Worm (Caenorhabditis elegans) whole organism, late embryonic: ENCODE results near the gene sptl-1.

Experiments
- C08G9.2 ChIP-seq: sonication (generic microtip); optimal IDR thresholded peaks from 2 replicates; lab custom pipeline; 2016; ENCODE audit warnings: mild to moderate bottlenecking, missing genetic modification characterization, moderate library complexity, missing compliant biosample characterization
- C38D4.7 ChIP-seq: fragments of 200-800 bp; sonication (Bioruptor generic); optimal IDR thresholded peaks from 2 replicates; lab custom pipeline; 2018; ENCODE audit warnings: mild to moderate bottlenecking, missing genetic modification characterization, moderate library complexity, missing compliant biosample characterization
- F13H6.1 ChIP-seq: sonication (generic microtip); optimal IDR thresholded peaks from 2 replicates; lab custom pipeline; 2016; ENCODE audit warnings: missing genetic modification characterization, missing compliant biosample characterization
- K02D7.2 ChIP-seq: sonication (generic microtip); optimal IDR thresholded peaks from 2 replicates; lab custom pipeline; 2017; ENCODE audit warnings: mild to moderate bottlenecking, missing genetic modification characterization, missing compliant biosample characterization
- Y22D7AL.16 ChIP-seq: sonication (generic microtip); optimal IDR thresholded peaks from 2 replicates; lab custom pipeline; 2016; ENCODE audit warnings: missing genetic modification characterization, missing compliant biosample characterization
- ahr-1 ChIP-seq: sonication (generic microtip); optimal IDR thresholded peaks from 2 replicates; lab custom pipeline; 2016; ENCODE audit warnings: missing genetic modification characterization, missing compliant biosample characterization
- ceh-14 ChIP-seq: sonication (generic microtip); optimal IDR thresholded peaks from 2 replicates; lab custom pipeline; 2016; ENCODE audit warnings: missing genotype, missing genetic modification characterization, missing compliant biosample characterization
- ceh-18 ChIP-seq: sonication (generic microtip); optimal IDR thresholded peaks from 2 replicates; lab custom pipeline; 2016; ENCODE audit warnings: missing genetic modification characterization, missing compliant biosample characterization
- ceh-30 ChIP-seq: fragments of 150-350 bp; optimal IDR thresholded peaks from 2 replicates; lab custom pipeline; 2014; ENCODE audit warnings: missing biosample characterization, missing genetic modification characterization
- ceh-34 ChIP-seq: sonication (generic microtip); optimal IDR thresholded peaks from 2 replicates; lab custom pipeline; 2016; ENCODE audit warnings: mild to moderate bottlenecking, missing genetic modification characterization, missing compliant biosample characterization
- ceh-48 ChIP-seq: sonication (generic microtip); optimal IDR thresholded peaks from 2 replicates; lab custom pipeline; 2016; ENCODE audit warnings: missing genetic modification characterization, inconsistent platforms, missing compliant biosample characterization
- ceh-6 ChIP-seq: fragments of 200-800 bp; sonication (Bioruptor generic); optimal IDR thresholded peaks from 2 replicates; lab custom pipeline; 2018; ENCODE audit warnings: mild to moderate bottlenecking, missing genetic modification characterization, missing compliant biosample characterization
- che-1 ChIP-seq: sonication (generic microtip); optimal IDR thresholded peaks from 2 replicates; lab custom pipeline; 2016; ENCODE audit warnings: mild to moderate bottlenecking, missing genetic modification characterization, missing compliant biosample characterization
- dmd-4 ChIP-seq: sonication (generic microtip); optimal IDR thresholded peaks from 2 replicates; lab custom pipeline; 2016; ENCODE audit warnings: borderline replicate concordance, missing genetic modification characterization, missing compliant biosample characterization
- eyg-1 ChIP-seq: sonication (generic microtip); optimal IDR thresholded peaks from 2 replicates; lab custom pipeline; 2016; ENCODE audit warnings: missing genotype, missing genetic modification characterization, missing compliant biosample characterization
- fax-1 ChIP-seq: sonication (generic microtip); optimal IDR thresholded peaks from 2 replicates; lab custom pipeline; 2016; ENCODE audit warnings: missing genotype, missing genetic modification characterization, missing compliant biosample characterization
- fkh-10 ChIP-seq: fragments of 150-350 bp; optimal IDR thresholded peaks from 2 replicates; lab custom pipeline; 2014; ENCODE audit warnings: missing biosample characterization, missing genetic modification reagents, missing genetic modification characterization
- gmeb-2 ChIP-seq: sonication (generic microtip); optimal IDR thresholded peaks from 2 replicates; lab custom pipeline; 2016; ENCODE audit warnings: missing genetic modification characterization, inconsistent platforms, missing compliant biosample characterization
- hlh-6 ChIP-seq: sonication (generic microtip); optimal IDR thresholded peaks from 2 replicates; lab custom pipeline; 2016; ENCODE audit warnings: missing genotype, missing genetic modification characterization, missing compliant biosample characterization
- lim-6 ChIP-seq: sonication (generic microtip); optimal IDR thresholded peaks from 2 replicates; lab custom pipeline; 2016; ENCODE audit warnings: missing genetic modification characterization, missing compliant biosample characterization
- mec-3 ChIP-seq: sonication (generic microtip); optimal IDR thresholded peaks from 2 replicates; lab custom pipeline; 2016; ENCODE audit warnings: borderline replicate concordance, missing genetic modification characterization, missing compliant biosample characterization
- pax-1 ChIP-seq: fragments of 150-350 bp; optimal IDR thresholded peaks from 2 replicates; lab custom pipeline; 2014; ENCODE audit warnings: missing biosample characterization, missing genetic modification characterization
- pha-2 ChIP-seq: sonication (generic microtip); optimal IDR thresholded peaks from 2 replicates; lab custom pipeline; 2017; ENCODE audit warnings: mild to moderate bottlenecking, missing genetic modification characterization, missing compliant biosample characterization
- pha-4 ChIP-seq: fragments of 150-350 bp; optimal IDR thresholded peaks from 2 replicates; lab custom pipeline; 2018; ENCODE audit warnings: missing biosample characterization, missing genetic modification reagents, missing genetic modification characterization
- pqm-1 ChIP-seq: sonication (generic microtip); optimal IDR thresholded peaks from 2 replicates; lab custom pipeline; 2016; ENCODE audit warnings: missing genetic modification characterization, missing compliant biosample characterization
- ref-2 ChIP-seq: sonication (generic microtip); optimal IDR thresholded peaks from 2 replicates; lab custom pipeline; 2016; ENCODE audit warnings: missing genetic modification characterization, missing compliant biosample characterization
- rnt-1 ChIP-seq: sonication (generic microtip); optimal IDR thresholded peaks from 2 replicates; lab custom pipeline; 2016; ENCODE audit warnings: missing genetic modification characterization, missing compliant biosample characterization
- sdc-2 ChIP-seq: sonication (generic microtip); optimal IDR thresholded peaks from 2 replicates; lab custom pipeline; 2016; ENCODE audit warnings: missing genotype, missing genetic modification characterization, missing compliant biosample characterization
- sox-2 ChIP-seq: fragments of 200-800 bp; sonication (Bioruptor generic); IDR thresholded peaks from 2 replicates; pipeline ENCODE4 v1.3.6; 2022; ENCODE audit warnings: missing genetic modification reagents, missing genetic modification characterization, missing compliant biosample characterization
- sox-4 ChIP-seq: sonication (generic microtip); optimal IDR thresholded peaks from 2 replicates; lab custom pipeline; 2017; ENCODE audit warnings: mild to moderate bottlenecking, missing genetic modification characterization, inconsistent platforms, missing compliant biosample characterization
- syd-9 ChIP-seq: sonication (generic microtip); optimal IDR thresholded peaks from 2 replicates; lab custom pipeline; 2016; ENCODE audit warnings: mild to moderate bottlenecking, missing genetic modification characterization, moderate library complexity, missing compliant biosample characterization
- tbx-2 ChIP-seq: sonication (generic microtip); optimal IDR thresholded peaks from 2 replicates; lab custom pipeline; 2016; ENCODE audit warnings: missing genetic modification characterization, missing compliant biosample characterization
- tbx-7 ChIP-seq: sonication (generic microtip); optimal IDR thresholded peaks from 2 replicates; lab custom pipeline; 2016; ENCODE audit warnings: missing genotype, missing genetic modification characterization, missing compliant biosample characterization
- unc-3 ChIP-seq, 2 experiments: fragments of 200-800 bp in 1 of 2; sonication (Bioruptor generic) in 1 of 2; sonication (generic microtip) in 1 of 2; conservative IDR thresholded peaks in 1 of 2; optimal IDR thresholded peaks in 1 of 2; 2 replicates each; pipeline versions ENCODE4 v1.3.6 to Lab custom; 2016 to 2022; ENCODE audit warnings: missing compliant biosample characterization in 2 of 2, missing genetic modification characterization in 2 of 2, missing genetic modification reagents in 1 of 2
- unc-55 ChIP-seq: sonication (generic microtip); optimal IDR thresholded peaks from 2 replicates; lab custom pipeline; 2017; ENCODE audit warnings: missing biosample characterization, missing genetic modification reagents, missing genetic modification characterization
- ztf-16 ChIP-seq: sonication (generic microtip); optimal IDR thresholded peaks from 2 replicates; lab custom pipeline; 2017; ENCODE audit warnings: missing genetic modification characterization, missing compliant biosample characterization

The sptl-1 gene

DNA sequence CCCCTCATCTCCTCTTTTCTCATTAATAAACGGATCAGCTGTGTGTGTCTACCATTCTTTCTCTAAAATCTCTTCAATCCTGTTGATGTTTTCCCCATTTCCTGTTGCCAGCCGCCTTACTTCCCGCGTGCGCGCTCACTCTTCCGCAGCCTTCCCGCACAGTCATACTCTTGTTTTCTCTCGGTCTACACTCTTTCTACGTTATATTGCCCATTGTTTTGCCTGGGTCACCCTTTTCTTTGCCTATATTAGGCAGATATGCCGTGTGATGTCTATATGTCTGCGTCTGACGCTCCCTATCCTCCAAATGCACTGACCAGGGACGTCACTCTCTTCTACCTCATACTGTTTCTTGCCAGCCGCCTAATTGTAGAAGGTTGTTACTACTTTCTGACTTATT, 14.9 kb downstream of the sptl-1 start (continued):
- TF ChIP-seq ceh-6 (GFP tag; lab: Kevin White, UChicago) (no peak), gmeb-2 (tag; lab: Kevin White, UChicago) (no peak), unc-3 (GFP tag; conservative IDR thresholded peaks at IDR 0.05; lab: Robert Waterston, UW) (no peak), unc-3 (tag; optimal IDR thresholded peaks at IDR 0.05; lab: Kevin White, UChicago) (no peak), F13H6.1 (no peak), pax-1 (tag; lab: Kevin White, UChicago) (peak; percentile 79), ref-2 (tag; lab: Kevin White, UChicago) (peak; percentile 92), lim-6 (tag; lab: Kevin White, UChicago) (no peak), pqm-1 (tag; lab: Kevin White, UChicago) (peak; percentile 3), K02D7.2 (tag; lab: Kevin White, UChicago) (no peak), syd-9 (tag; lab: Kevin White, UChicago) (peak; percentile 17), tbx-7 (tag; lab: Kevin White, UChicago) (peak; percentile 38), ceh-48 (tag; lab: Kevin White, UChicago) (no peak), sdc-2 (tag; lab: Kevin White, UChicago) (peak; percentile 38), sox-2 (GFP tag; lab: Robert Waterston, UW) (peak; percentile 67), fkh-10 (GFP tag; lab: Kevin White, UChicago) (no peak), rnt-1 (tag; lab: Kevin White, UChicago) (peak; percentile 31), tbx-2 (tag; lab: Kevin White, UChicago) (peak; percentile 84), pha-2 (tag; lab: Kevin White, UChicago) (peak; percentile 1), mec-3 (tag; lab: Kevin White, UChicago) (peak; percentile 28), hlh-6 (tag; lab: Kevin White, UChicago) (no peak), C08G9.2 (tag; lab: Kevin White, UChicago) (no peak), ahr-1 (tag; lab: Kevin White, UChicago) (no peak), che-1 (tag; lab: Kevin White, UChicago) (no peak), sox-4 (tag; lab: Kevin White, UChicago) (no peak)

ce11 chrII:67663-68062, 16.2 kb downstream of the sptl-1 start:
- TF ChIP-seq tbx-7 (tag; lab: Kevin White, UChicago) (no peak), syd-9 (tag; lab: Kevin White, UChicago) (no peak), fkh-10 (GFP tag; lab: Kevin White, UChicago) (no peak), unc-55 (no peak), ceh-14 (tag; lab: Kevin White, UChicago) (no peak), eyg-1 (tag; lab: Kevin White, UChicago) (no peak), fax-1 (tag; lab: Kevin White, UChicago) (no peak), ztf-16 (tag; lab: Kevin White, UChicago) (no peak)

- no peak for TF ChIP-seq syd-9 (tag; lab: Kevin White, UChicago)
- no peak for TF ChIP-seq ceh-30 (tag; lab: Kevin White, UChicago)
- TF ChIP-seq, all 69 proteins: peak for 0
Observed at ce11 chrII:68757-69156, 17.3 kb downstream of the sptl-1 start.

DNA sequence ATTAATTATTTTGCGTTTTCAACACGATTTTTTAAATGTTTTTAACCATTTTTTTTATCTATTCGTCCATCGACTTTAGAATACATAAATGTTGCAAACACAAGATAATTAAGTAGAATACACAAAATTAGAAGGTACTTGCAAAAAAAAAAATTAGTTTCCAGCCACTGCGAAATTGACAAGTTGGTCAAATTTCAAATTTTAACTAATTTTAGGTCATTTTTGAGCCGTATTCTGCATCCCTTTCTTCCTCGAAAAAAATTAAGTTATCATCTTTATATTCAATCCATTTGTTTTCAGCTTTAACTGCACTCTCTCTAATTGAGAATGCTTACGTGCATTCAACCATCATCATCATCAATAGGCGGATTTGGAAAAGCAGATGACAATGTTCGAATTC, 17.9 kb downstream of the sptl-1 start, which contains the start of gene egl-26:
TSS of gene egl-26 (plus strand) at position 301 of the 400 bp plus-strand sequence.
- TF ChIP-seq ceh-6 (GFP tag; lab: Kevin White, UChicago) (no peak), tbx-7 (tag; lab: Kevin White, UChicago) (no peak), ceh-18 (tag; lab: Kevin White, UChicago) (no peak), ceh-34 (tag; lab: Kevin White, UChicago) (no peak), C38D4.7 (no peak), dmd-4 (tag; lab: Kevin White, UChicago) (no peak), Y22D7AL.16 (tag; lab: Kevin White, UChicago) (no peak), pha-4 (tag; lab: Kevin White, UChicago) (no peak)
